Fruit fly (Drosophila melanogaster): ENCODE measurements around the gene CG44008.

DNA sequence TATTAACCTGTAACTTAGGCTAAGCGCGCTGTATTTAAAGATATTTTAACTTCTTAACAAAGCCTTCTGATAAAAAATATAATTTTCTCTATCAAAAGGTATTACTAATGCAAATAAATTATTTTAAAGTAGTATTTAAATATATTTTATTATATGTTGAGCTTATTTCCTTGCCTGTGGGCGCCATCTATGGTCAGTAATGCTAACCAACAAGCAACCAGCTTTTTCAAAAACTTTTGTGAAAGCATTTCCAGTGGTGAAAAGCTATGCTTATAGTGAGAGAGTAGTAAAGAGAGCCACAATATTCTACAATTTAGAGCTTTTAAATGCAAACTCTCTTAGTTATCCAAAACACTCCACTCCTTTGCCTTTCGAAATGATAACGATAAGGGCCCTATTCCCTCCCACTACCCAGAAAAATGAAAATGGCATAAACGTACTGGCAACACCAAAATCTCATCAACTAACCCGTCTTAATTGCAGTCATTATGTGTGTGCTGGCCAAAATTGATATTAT, 36.6 kb upstream of the CG44008 start:
- no peak for TF ChIP-seq psq (optimal IDR thresholded peaks at IDR 0.05)
- no peak for TF ChIP-seq EcR (GFP tag; optimal IDR thresholded peaks at IDR 0.05)
- no peak for TF ChIP-seq CG8478 (optimal IDR thresholded peaks at IDR 0.05)
- TF ChIP-seq pan (optimal IDR thresholded peaks at IDR 0.05): no peak
- no peak for TF ChIP-seq usp (GFP tag; optimal IDR thresholded peaks at IDR 0.05)
- no peak for TF ChIP-seq Dll (optimal IDR thresholded peaks at IDR 0.05)

All from whole organism.